Worm (Caenorhabditis elegans) whole organism, young adult: ENCODE measurements around the gene F29A7.3.

Experiments
- F22D6.2 ChIP-seq: sonication (generic microtip); optimal IDR thresholded peaks from 2 replicates; lab custom pipeline; 2016; ENCODE audit warnings: mild to moderate bottlenecking, missing genetic modification characterization, missing compliant biosample characterization
- F33H1.4 ChIP-seq: fragments of 200-800 bp; sonication (Bioruptor generic); IDR thresholded peaks from 2 replicates; pipeline ENCODE4 v1.3.6; 2022; ENCODE audit warnings: missing genetic modification reagents, missing genetic modification characterization, missing compliant biosample characterization
- F37B4.10 ChIP-seq: fragments of 200-800 bp; sonication (Bioruptor generic); IDR thresholded peaks from 2 replicates; pipeline ENCODE4 v1.3.6; 2022; ENCODE audit warnings: missing genetic modification characterization, missing compliant biosample characterization
- F39B2.1 ChIP-seq: fragments of 200-800 bp; sonication (Bioruptor generic); IDR thresholded peaks from 2 replicates; pipeline ENCODE4 v1.3.6; 2022; ENCODE audit warnings: missing genetic modification reagents, missing genetic modification characterization, missing compliant biosample characterization
- F52B5.7 ChIP-seq: sonication (generic microtip); optimal IDR thresholded peaks from 2 replicates; lab custom pipeline; 2016; ENCODE audit warnings: mild to moderate bottlenecking, missing genetic modification characterization, missing compliant biosample characterization
- F57A8.1 ChIP-seq: fragments of 200-800 bp; sonication (Bioruptor generic); optimal IDR thresholded peaks from 2 replicates; lab custom pipeline; 2018; ENCODE audit warnings: mild to moderate bottlenecking, missing genetic modification characterization, moderate library complexity, missing compliant biosample characterization
- F57C9.4 ChIP-seq: sonication (generic microtip); optimal IDR thresholded peaks from 2 replicates; lab custom pipeline; 2017; ENCODE audit warnings: mild to moderate bottlenecking, missing genetic modification characterization, missing compliant biosample characterization
- K11D2.4 ChIP-seq: fragments of 200-800 bp; sonication (Bioruptor generic); IDR thresholded peaks from 2 replicates; pipeline ENCODE4 v1.3.6; 2022; ENCODE audit warnings: missing genetic modification reagents, missing genetic modification characterization, missing compliant biosample characterization
- K12H6.12 ChIP-seq: fragments of 200-800 bp; sonication (Bioruptor generic); optimal IDR thresholded peaks from 2 replicates; lab custom pipeline; 2018; ENCODE audit warnings: mild to moderate bottlenecking, missing genetic modification characterization, missing compliant biosample characterization
- aptf-3 ChIP-seq: fragments of 200-800 bp; sonication (Bioruptor generic); IDR thresholded peaks from 2 replicates; pipeline ENCODE4 v1.3.6; 2022; ENCODE audit warnings: missing genetic modification characterization, missing compliant biosample characterization
- atf-7 ChIP-seq: sonication (generic microtip); optimal IDR thresholded peaks from 2 replicates; lab custom pipeline; 2017; ENCODE audit warnings: mild to moderate bottlenecking, missing genetic modification characterization, missing compliant biosample characterization
- athp-1 ChIP-seq: sonication (generic microtip); optimal IDR thresholded peaks from 2 replicates; lab custom pipeline; 2017; ENCODE audit warnings: mild to moderate bottlenecking, missing genetic modification characterization, missing compliant biosample characterization
- bed-1 ChIP-seq: fragments of 200-800 bp; sonication (Bioruptor generic); IDR thresholded peaks from 2 replicates; pipeline ENCODE4 v1.3.6; 2022; ENCODE audit warnings: missing genetic modification reagents, missing genetic modification characterization, missing compliant biosample characterization
- bed-2 ChIP-seq: fragments of 200-800 bp; sonication (Bioruptor generic); IDR thresholded peaks from 2 replicates; pipeline ENCODE4 v1.3.6; 2022; ENCODE audit warnings: missing genetic modification reagents, missing genetic modification characterization, missing compliant biosample characterization
- cebp-1 ChIP-seq, 2 experiments: fragments of 200-800 bp in 1 of 2; sonication (Bioruptor generic) in 1 of 2; sonication (generic microtip) in 1 of 2; IDR thresholded peaks in 1 of 2; optimal IDR thresholded peaks in 1 of 2; 2 replicates each; pipeline versions ENCODE4 v1.3.6 to Lab custom; 2017 to 2022; ENCODE audit warnings: missing compliant biosample characterization in 2 of 2, missing genetic modification characterization in 2 of 2, mild to moderate bottlenecking in 1 of 2, missing genetic modification reagents in 1 of 2, moderate library complexity in 1 of 2
- ceh-100 ChIP-seq: fragments of 200-800 bp; sonication (Bioruptor generic); IDR thresholded peaks from 2 replicates; pipeline ENCODE4 v1.3.6; 2022; ENCODE audit warnings: missing genetic modification reagents, missing genetic modification characterization, missing compliant biosample characterization
- ceh-58 ChIP-seq: fragments of 200-800 bp; sonication (Bioruptor generic); IDR thresholded peaks from 2 replicates; pipeline ENCODE4 v1.3.6; 2022; ENCODE audit warnings: missing genetic modification characterization, missing compliant biosample characterization
- ceh-79 ChIP-seq: sonication (generic microtip); optimal IDR thresholded peaks from 2 replicates; lab custom pipeline; 2017; ENCODE audit warnings: mild to moderate bottlenecking, missing genetic modification characterization, missing compliant biosample characterization
- ceh-91 ChIP-seq: fragments of 200-800 bp; sonication (Bioruptor generic); IDR thresholded peaks from 2 replicates; pipeline ENCODE4 v1.3.6; 2022; ENCODE audit warnings: missing genetic modification reagents, missing genetic modification characterization, missing compliant biosample characterization
- chd-7 ChIP-seq: sonication (generic microtip); optimal IDR thresholded peaks from 2 replicates; lab custom pipeline; 2016; ENCODE audit warnings: mild to moderate bottlenecking, missing genetic modification characterization, moderate library complexity, missing compliant biosample characterization
- die-1 ChIP-seq: sonication (generic microtip); optimal IDR thresholded peaks from 2 replicates; lab custom pipeline; 2016; ENCODE audit warnings: missing genotype, mild to moderate bottlenecking, missing genetic modification characterization, missing compliant biosample characterization
- dox-1 ChIP-seq: fragments of 200-800 bp; sonication (Bioruptor generic); IDR thresholded peaks from 2 replicates; pipeline ENCODE4 v1.3.6; 2022; ENCODE audit warnings: missing genetic modification reagents, missing genetic modification characterization, missing compliant biosample characterization
- ets-4 ChIP-seq: fragments of 200-800 bp; sonication (Bioruptor generic); optimal IDR thresholded peaks from 2 replicates; lab custom pipeline; 2018; ENCODE audit warnings: mild to moderate bottlenecking, missing genetic modification characterization, missing compliant biosample characterization
- hlh-12 ChIP-seq: sonication (generic microtip); optimal IDR thresholded peaks from 2 replicates; lab custom pipeline; 2016; ENCODE audit warnings: missing genetic modification characterization, missing compliant biosample characterization
- hmg-1.2 ChIP-seq: fragments of 200-800 bp; sonication (Bioruptor generic); IDR thresholded peaks from 2 replicates; pipeline ENCODE4 v1.3.6; 2022; ENCODE audit warnings: missing genetic modification reagents, missing genetic modification characterization, missing compliant biosample characterization
- lin-35 ChIP-seq, 3 experiments: fragments of 150-350 bp in 2 of 3; sonication (generic microtip) in 1 of 3; optimal IDR thresholded peaks; 2 replicates each; lab custom pipeline; 2014 to 2018; ENCODE audit warnings: missing biosample characterization in 3 of 3, missing genetic modification characterization in 3 of 3, missing genetic modification reagents in 3 of 3
- lsl-1 ChIP-seq: fragments of 200-800 bp; sonication (Bioruptor generic); optimal IDR thresholded peaks from 2 replicates; lab custom pipeline; 2018; ENCODE audit warnings: mild to moderate bottlenecking, missing genetic modification characterization, moderate library complexity, missing compliant biosample characterization
- madf-6 ChIP-seq: fragments of 200-800 bp; sonication (Bioruptor generic); IDR thresholded peaks from 2 replicates; pipeline ENCODE4 v1.3.6; 2022; ENCODE audit warnings: missing genetic modification reagents, missing genetic modification characterization, missing compliant biosample characterization
- madf-8 ChIP-seq: fragments of 200-800 bp; sonication (Bioruptor generic); conservative IDR thresholded peaks from 2 replicates; pipeline ENCODE4 v1.3.6; 2022; ENCODE audit warnings: missing genetic modification reagents, missing genetic modification characterization, missing compliant biosample characterization
- nfya-1 ChIP-seq: sonication (generic microtip); optimal IDR thresholded peaks from 2 replicates; lab custom pipeline; 2017; ENCODE audit warnings: antibody characterized with exemption, missing compliant biosample characterization, missing genetic modification characterization, borderline replicate concordance; ENCODE audit not compliant: insufficient read depth
- nhr-27 ChIP-seq: fragments of 200-800 bp; sonication (Bioruptor generic); optimal IDR thresholded peaks from 2 replicates; lab custom pipeline; 2018; ENCODE audit warnings: mild to moderate bottlenecking, missing genetic modification characterization, moderate library complexity, missing compliant biosample characterization
- pha-4 ChIP-seq: fragments of 150-350 bp; sonication (generic microtip); optimal IDR thresholded peaks from 2 replicates; lab custom pipeline; 2014; ENCODE audit warnings: missing biosample characterization, missing genetic modification reagents, missing genetic modification characterization
- rec-8 ChIP-seq, 2 experiments: sonication (generic microtip); optimal IDR thresholded peaks; 2 replicates each; lab custom pipeline; 2016; ENCODE audit warnings: mild to moderate bottlenecking in 2 of 2, missing genetic modification characterization in 2 of 2, missing genetic modification reagents in 2 of 2, missing genotype in 2 of 2, missing biosample characterization in 1 of 2, missing compliant biosample characterization in 1 of 2, moderate library complexity in 1 of 2
- rpc-1 ChIP-seq, 2 experiments: fragments of 150-350 bp in 1 of 2; sonication (generic microtip) in 1 of 2; optimal IDR thresholded peaks; 2 replicates each; lab custom pipeline; 2014 to 2018; ENCODE audit warnings: missing biosample characterization in 1 of 2, missing genetic modification characterization in 1 of 2, missing genetic modification reagents in 1 of 2, missing genotype in 1 of 2
- sdz-38 ChIP-seq: sonication (generic microtip); optimal IDR thresholded peaks from 2 replicates; lab custom pipeline; 2016; ENCODE audit warnings: missing genotype, missing genetic modification characterization, missing compliant biosample characterization
- snpc-3.4 ChIP-seq: sonication (generic microtip); optimal IDR thresholded peaks from 2 replicates; lab custom pipeline; 2017; ENCODE audit warnings: missing genetic modification characterization, mild to moderate bottlenecking, missing compliant biosample characterization, antibody characterized with exemption, moderate library complexity, missing genotype, missing genetic modification reagents
- sptf-2 ChIP-seq: fragments of 200-800 bp; sonication (Bioruptor generic); optimal IDR thresholded peaks from 2 replicates; lab custom pipeline; 2018; ENCODE audit warnings: mild to moderate bottlenecking, missing genetic modification characterization, missing compliant biosample characterization
- unc-130 ChIP-seq: sonication (generic microtip); optimal IDR thresholded peaks from 2 replicates; lab custom pipeline; 2016; ENCODE audit warnings: missing genetic modification reagents, missing genetic modification characterization, missing compliant biosample characterization
- xnd-1 ChIP-seq: sonication (generic microtip); optimal IDR thresholded peaks from 2 replicates; lab custom pipeline; 2016; ENCODE audit warnings: missing genotype, missing genetic modification reagents, missing genetic modification characterization, missing compliant biosample characterization
- ztf-18 ChIP-seq: sonication (generic microtip); optimal IDR thresholded peaks from 2 replicates; lab custom pipeline; 2016; ENCODE audit warnings: missing genotype, mild to moderate bottlenecking, missing genetic modification characterization, missing compliant biosample characterization
- ztf-22 ChIP-seq: fragments of 200-800 bp; sonication (Bioruptor generic); optimal IDR thresholded peaks from 2 replicates; lab custom pipeline; 2018; ENCODE audit warnings: mild to moderate bottlenecking, missing genetic modification characterization, moderate library complexity, missing compliant biosample characterization
- ztf-26 ChIP-seq: sonication (generic microtip); optimal IDR thresholded peaks from 2 replicates; lab custom pipeline; 2017; ENCODE audit warnings: missing genetic modification characterization, missing compliant biosample characterization
- ztf-6 ChIP-seq: fragments of 200-800 bp; sonication (Bioruptor generic); IDR thresholded peaks from 2 replicates; pipeline ENCODE4 v1.3.6; 2022; ENCODE audit warnings: missing genetic modification reagents, missing genetic modification characterization, missing compliant biosample characterization

F29A7.3 gene

DNA sequence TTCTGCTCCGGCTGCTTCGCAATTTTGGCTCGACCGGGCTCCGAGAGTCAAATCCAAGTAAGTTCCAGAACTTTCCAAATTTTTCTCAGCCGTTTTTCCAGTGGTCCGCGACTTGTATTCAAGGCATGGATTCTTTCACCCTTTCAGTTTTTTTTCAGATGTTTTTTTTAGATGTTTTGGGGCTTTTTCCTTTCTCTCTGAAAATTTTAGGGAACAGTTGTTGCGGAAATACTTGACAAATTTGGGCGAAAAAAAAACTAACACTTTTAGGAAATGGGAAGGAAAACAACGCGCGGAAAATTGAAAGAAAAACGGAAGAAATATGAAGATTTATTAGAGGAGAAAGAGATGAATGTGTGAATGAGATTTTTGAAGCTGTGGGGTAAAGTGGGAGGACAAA lies 27.5 kb upstream of the F29A7.3 start, which contains the start of the genes T05A8.11 and nep-2 (continued):
- no peak for TF ChIP-seq ztf-26 (tag; lab: Kevin White, UChicago)

ce11 chrII:2726774-2727173 lies 26.3 kb upstream of the F29A7.3 start:
- TF ChIP-seq rec-8 (tag; optimal IDR thresholded peaks at IDR 0.05; lab: Kevin White, UChicago) (no peak), lin-35 (GFP tag; optimal IDR thresholded peaks at IDR 0.05; lab: Kevin White, UChicago) (no peak), F33H1.4 (GFP tag; lab: Robert Waterston, UW) (no peak), ets-4 (GFP tag; lab: Kevin White, UChicago) (no peak), rpc-1 (optimal IDR thresholded peaks at IDR 0.05; lab: Kevin White, UChicago) (no peak), rpc-1 (tag; optimal IDR thresholded peaks at IDR 0.05; lab: Kevin White, UChicago) (no peak), die-1 (tag; lab: Kevin White, UChicago) (no peak), nfya-1 (tag; lab: Kevin White, UChicago) (no peak), F57A8.1 (GFP tag; lab: Kevin White, UChicago) (no peak), nhr-27 (tag; lab: Kevin White, UChicago) (no peak), F22D6.2 (tag; lab: Kevin White, UChicago) (no peak), ztf-22 (GFP tag; lab: Kevin White, UChicago) (no peak), bed-2 (GFP tag; lab: Robert Waterston, UW) (no peak), F37B4.10 (GFP tag; lab: Robert Waterston, UW) (no peak), F52B5.7 (tag; lab: Kevin White, UChicago) (no peak)

DNA sequence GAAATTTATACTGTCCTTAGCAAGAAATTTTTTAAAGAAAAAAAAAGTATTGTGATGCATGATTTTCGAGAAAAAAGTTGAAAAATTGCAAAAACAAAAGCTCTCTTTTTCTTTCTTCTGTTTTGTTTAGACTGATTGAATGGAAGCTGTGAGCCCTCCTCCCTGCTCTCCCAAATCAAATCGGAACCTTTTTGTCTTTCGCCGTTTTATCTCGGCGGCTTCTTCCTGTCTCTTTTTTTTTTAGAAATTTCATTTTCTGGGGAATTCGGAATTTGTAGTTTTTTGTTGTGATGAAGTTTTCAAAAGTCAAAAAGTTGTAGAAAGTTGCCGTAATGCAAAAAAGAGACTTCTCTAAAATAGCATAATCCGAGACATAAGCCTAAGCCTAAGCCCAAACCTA lies 22.5 kb upstream of the F29A7.3 start:
- TF ChIP-seq F39B2.1 (GFP tag; lab: Robert Waterston, UW) (no peak), unc-130 (GFP tag; lab: Kevin White, UChicago) (no peak), cebp-1 (GFP tag; IDR thresholded peaks at IDR 0.05; lab: Robert Waterston, UW) (no peak), cebp-1 (tag; optimal IDR thresholded peaks at IDR 0.05; lab: Kevin White, UChicago) (no peak), hlh-12 (no peak), pha-4 (tag; lab: Kevin White, UChicago) (no peak), athp-1 (tag; lab: Kevin White, UChicago) (no peak), sptf-2 (GFP tag; lab: Kevin White, UChicago) (no peak), bed-1 (GFP tag; lab: Robert Waterston, UW) (no peak), aptf-3 (GFP tag; lab: Robert Waterston, UW) (no peak), snpc-3.4 (tag; lab: Kevin White, UChicago) (no peak), ceh-79 (tag; lab: Kevin White, UChicago) (no peak), F57C9.4 (no peak), atf-7 (tag; lab: Kevin White, UChicago) (no peak), ztf-18 (tag; lab: Kevin White, UChicago) (no peak), nfya-1 (tag; lab: Kevin White, UChicago) (no peak), xnd-1 (no peak)

- TF ChIP-seq ceh-100 (GFP tag; lab: Robert Waterston, UW) (no peak), hmg-1.2 (no peak), lsl-1 (GFP tag; lab: Kevin White, UChicago) (no peak), madf-6 (GFP tag; lab: Robert Waterston, UW) (no peak), chd-7 (tag; lab: Kevin White, UChicago) (no peak), F57A8.1 (GFP tag; lab: Kevin White, UChicago) (no peak), ztf-6 (no peak), xnd-1 (no peak), K11D2.4 (no peak), madf-8 (GFP tag; lab: Robert Waterston, UW) (no peak), ceh-58 (GFP tag; lab: Robert Waterston, UW) (no peak), ceh-91 (GFP tag; lab: Robert Waterston, UW) (no peak), K12H6.12 (tag; lab: Kevin White, UChicago) (no peak), sdz-38 (tag; lab: Kevin White, UChicago) (no peak), pha-4 (tag; lab: Kevin White, UChicago) (no peak), snpc-3.4 (tag; lab: Kevin White, UChicago) (no peak), ets-4 (GFP tag; lab: Kevin White, UChicago) (no peak), dox-1 (GFP tag; lab: Robert Waterston, UW) (no peak)
These were observed 18.8 kb upstream of the F29A7.3 start for ce11 chrII:2734266-2734665.
